Fruit fly (Drosophila melanogaster) whole organism, embryonic: ENCODE measurements around the gene CG7381.

Source experiments
- CG3407 ChIP-seq: fragments of 200-800 bp; sonication (Bioruptor generic); optimal IDR thresholded peaks from 2 replicates; lab custom pipeline; 2018; ENCODE audit warnings: missing biosample characterization, mild to moderate bottlenecking, missing genetic modification characterization
- CG9609 ChIP-seq: fragments of 200-800 bp; sonication (Bioruptor generic); optimal IDR thresholded peaks from 3 replicates; lab custom pipeline; 2016; ENCODE audit warnings: missing biosample characterization, missing genetic modification characterization
- CG9932 ChIP-seq: fragments of 200-800 bp; sonication (Bioruptor generic); IDR thresholded peaks from 2 replicates; pipeline ENCODE4 v1.3.6; 2022; ENCODE audit warnings: missing biosample characterization, missing genetic modification characterization
- Lim3 ChIP-seq: fragments of 200-800 bp; sonication (Bioruptor generic); IDR thresholded peaks from 2 replicates; pipeline ENCODE4 v1.3.6; 2022; ENCODE audit warnings: missing biosample characterization, missing genetic modification characterization

dm6 chr3R:12995047-12995446 lies 17.8 kb upstream of the CG7381 start, which contains the start of gene yellow-f2:
- TF ChIP-seq Lim3 (GFP tag; lab: Robert Waterston, UW) = no peak
- no peak for TF ChIP-seq CG9609
- TF ChIP-seq CG9932 = no peak
- TF ChIP-seq CG3407 = no peak
